Fruit fly (Drosophila melanogaster): Measurements from ENCODE around the gene IP3K2.

IP3K2 gene

dm6 chrX:13373239-13374153 is 70.1 kb downstream of the IP3K2 start (continued):
- TF ChIP-seq stwl (tag; optimal IDR thresholded peaks at IDR 0.05) (peak; percentile 10), CG7271 (tag; optimal IDR thresholded peaks at IDR 0.05) (no peak), peb (GFP tag; IDR thresholded peaks at IDR 0.05) (peak; percentile 74), Ada2b (GFP tag; IDR thresholded peaks at IDR 0.05) (peak; percentile 80), CG16815 (GFP tag; optimal IDR thresholded peaks at IDR 0.05) (peak; percentile 64), pros (GFP tag; optimal IDR thresholded peaks at IDR 0.05) (peak; percentile 62), CG18599 (GFP tag; optimal IDR thresholded peaks at IDR 0.05) (peak; percentile 89), Asciz (GFP tag; optimal IDR thresholded peaks at IDR 0.05) (peak; percentile 86), Sox100B (GFP tag; optimal IDR thresholded peaks at IDR 0.05) (peak; percentile 89), CG9817 (tag; optimal IDR thresholded peaks at IDR 0.05) (peak; percentile 71), BtbVII (GFP tag; optimal IDR thresholded peaks at IDR 0.05) (peak; percentile 80), jing (GFP tag; optimal IDR thresholded peaks at IDR 0.05) (peak; percentile 49), CG33557 (GFP tag; optimal IDR thresholded peaks at IDR 0.05) (peak; percentile 59), nau (GFP tag; optimal IDR thresholded peaks at IDR 0.05) (peak; percentile 77), Dp (GFP tag; optimal IDR thresholded peaks at IDR 0.05) (peak; percentile 79), prd (optimal IDR thresholded peaks at IDR 0.05) (no peak), prd (GFP tag; IDR thresholded peaks at IDR 0.05) (peak; percentile 82), kni (GFP tag; optimal IDR thresholded peaks at IDR 0.05) (peak; percentile 35), wdn (GFP tag; IDR thresholded peaks at IDR 0.05) (peak; percentile 79), MTF-1 (GFP tag; optimal IDR thresholded peaks at IDR 0.05; ENCODE audit: borderline replicate concordance) (peak; percentile 46), ci (GFP tag; IDR thresholded peaks at IDR 0.05) (peak; percentile 75; the same call in 2 of the 3 replicates), ap (GFP tag; IDR thresholded peaks at IDR 0.05) (peak; percentile 64), Atf-2 (GFP tag; optimal IDR thresholded peaks at IDR 0.05) (peak; percentile 6), lov (optimal IDR thresholded peaks at IDR 0.05) (no peak), lov (GFP tag; IDR thresholded peaks at IDR 0.05) (no peak), CG7786 (GFP tag; optimal IDR thresholded peaks at IDR 0.05) (peak; percentile 43), CG7963 (GFP tag; IDR thresholded peaks at IDR 0.05; ENCODE audit: partially characterized antibody) (no peak), GATAe (GFP tag; conservative IDR thresholded peaks at IDR 0.05) (peak; percentile 97), CG17802 (tag; optimal IDR thresholded peaks at IDR 0.05) (peak; percentile 51), maf-S (GFP tag; optimal IDR thresholded peaks at IDR 0.05) (peak; percentile 38), MBD-R2 (GFP tag; IDR thresholded peaks at IDR 0.05) (peak; percentile 70; the same call in 1 of the 2 replicates), HmgZ (tag; optimal IDR thresholded peaks at IDR 0.05) (peak; percentile 85), E2f2 (GFP tag; IDR thresholded peaks at IDR 0.05) (peak; percentile 85), lbe (GFP tag; optimal IDR thresholded peaks at IDR 0.05) (peak; percentile 81), CG6683 (GFP tag; optimal IDR thresholded peaks at IDR 0.05) (peak; percentile 67), HLHmδ (GFP tag; optimal IDR thresholded peaks at IDR 0.05) (no peak), Fer1 (GFP tag; optimal IDR thresholded peaks at IDR 0.05) (peak; percentile 86), ranshi (GFP tag; IDR thresholded peaks at IDR 0.05) (peak; percentile 74), fd96Cb (tag; optimal IDR thresholded peaks at IDR 0.05) (peak; percentile 86), CG17186 (GFP tag; optimal IDR thresholded peaks at IDR 0.05) (no peak), exex (tag; optimal IDR thresholded peaks at IDR 0.05) (peak; percentile 75), row (GFP tag; IDR thresholded peaks at IDR 0.05) (peak; percentile 93), caup (GFP tag; optimal IDR thresholded peaks at IDR 0.05; ENCODE audit: severe bottlenecking) (peak; percentile 80), CG42726 (GFP tag; IDR thresholded peaks at IDR 0.05; ENCODE audit: partially characterized antibody) (no peak), zen (tag; optimal IDR thresholded peaks at IDR 0.05) (peak; percentile 71), Usf (GFP tag; optimal IDR thresholded peaks at IDR 0.05) (no peak), Jarid2 (GFP tag; optimal IDR thresholded peaks at IDR 0.05) (peak; percentile 58)

Data from whole organism, embryonic.